Fruit fly (Drosophila melanogaster): ENCODE data around the gene Fdx1.

dm6 chr3L:9383345-9384075, 12.5 kb upstream of the Fdx1 start, which contains the start of gene Hsp27:
- TF ChIP-seq CG8478 (optimal IDR thresholded peaks at IDR 0.05) (peak; percentile 42), pan (optimal IDR thresholded peaks at IDR 0.05) (no peak), usp (GFP tag; optimal IDR thresholded peaks at IDR 0.05) (no peak), psq (optimal IDR thresholded peaks at IDR 0.05) (no peak), EcR (GFP tag; optimal IDR thresholded peaks at IDR 0.05) (peak in 1 of 2 experiments; percentile 76)

All from whole organism.